Worm (Caenorhabditis elegans) whole organism, early embryonic: ENCODE measurements around the gene pacs-1.

Source experiments
- B0310.2 ChIP-seq: sonication (generic microtip); optimal IDR thresholded peaks from 2 replicates; lab custom pipeline; 2016; ENCODE audit warnings: mild to moderate bottlenecking, missing genetic modification characterization, missing compliant biosample characterization
- F13C5.2 ChIP-seq: sonication (generic microtip); optimal IDR thresholded peaks from 2 replicates; lab custom pipeline; 2017; ENCODE audit warnings: mild to moderate bottlenecking, missing genetic modification characterization, inconsistent platforms, missing compliant biosample characterization
- aly-1 ChIP-seq: sonication (generic microtip); optimal IDR thresholded peaks from 2 replicates; lab custom pipeline; 2016; ENCODE audit warnings: missing genetic modification characterization, missing compliant biosample characterization
- ama-1 ChIP-seq: fragments of 150-350 bp; optimal IDR thresholded peaks from 2 replicates; lab custom pipeline; 2014
- ceh-13 ChIP-seq: fragments of 200-800 bp; sonication (Bioruptor generic); optimal IDR thresholded peaks from 2 replicates; lab custom pipeline; 2018; ENCODE audit warnings: mild to moderate bottlenecking, missing genetic modification characterization, missing compliant biosample characterization
- ceh-36 ChIP-seq: sonication (generic microtip); optimal IDR thresholded peaks from 2 replicates; lab custom pipeline; 2016; ENCODE audit warnings: missing genetic modification characterization, inconsistent platforms, missing compliant biosample characterization
- ets-7 ChIP-seq: sonication (generic microtip); optimal IDR thresholded peaks from 2 replicates; lab custom pipeline; 2016; ENCODE audit warnings: missing genotype, missing genetic modification characterization, missing compliant biosample characterization
- flt-1 ChIP-seq: fragments of 200-800 bp; sonication (Bioruptor generic); IDR thresholded peaks from 2 replicates; pipeline ENCODE4 v1.3.6; 2022; ENCODE audit warnings: missing genetic modification characterization, missing compliant biosample characterization
- hmbx-1 ChIP-seq: sonication (generic microtip); optimal IDR thresholded peaks from 2 replicates; lab custom pipeline; 2016; ENCODE audit warnings: mild to moderate bottlenecking, missing genetic modification characterization, missing compliant biosample characterization
- hmg-4 ChIP-seq: fragments of 200-800 bp; sonication (Bioruptor generic); optimal IDR thresholded peaks from 2 replicates; lab custom pipeline; 2018; ENCODE audit warnings: mild to moderate bottlenecking, missing genetic modification characterization, missing compliant biosample characterization
- hnd-1 ChIP-seq: sonication (generic microtip); optimal IDR thresholded peaks from 2 replicates; lab custom pipeline; 2016; ENCODE audit warnings: missing genetic modification characterization, missing compliant biosample characterization
- pes-1 ChIP-seq: fragments of 200-800 bp; sonication (Bioruptor generic); IDR thresholded peaks from 2 replicates; pipeline ENCODE4 v1.3.6; 2022; ENCODE audit warnings: missing genetic modification reagents, missing genetic modification characterization, missing compliant biosample characterization
- scrt-1 ChIP-seq: fragments of 200-800 bp; sonication (Bioruptor generic); IDR thresholded peaks from 2 replicates; pipeline ENCODE4 v1.3.6; 2022; ENCODE audit warnings: missing genetic modification characterization, missing compliant biosample characterization
- sea-1 ChIP-seq: fragments of 200-800 bp; sonication (Bioruptor generic); conservative IDR thresholded peaks from 2 replicates; pipeline ENCODE4 v1.3.6; 2022; ENCODE audit warnings: missing genetic modification characterization, missing compliant biosample characterization
- tbx-11 ChIP-seq: fragments of 200-800 bp; sonication (Bioruptor generic); IDR thresholded peaks from 2 replicates; pipeline ENCODE4 v1.3.6; 2022; ENCODE audit warnings: missing genetic modification characterization, missing compliant biosample characterization
- tbx-37 ChIP-seq: fragments of 200-800 bp; sonication (Bioruptor generic); conservative IDR thresholded peaks from 2 replicates; pipeline ENCODE4 v1.3.6; 2022; ENCODE audit warnings: missing genetic modification reagents, missing genetic modification characterization, missing compliant biosample characterization
- tra-4 ChIP-seq: sonication (generic microtip); optimal IDR thresholded peaks from 2 replicates; lab custom pipeline; 2017; ENCODE audit warnings: missing genetic modification characterization, missing compliant biosample characterization

pacs-1 gene

DNA sequence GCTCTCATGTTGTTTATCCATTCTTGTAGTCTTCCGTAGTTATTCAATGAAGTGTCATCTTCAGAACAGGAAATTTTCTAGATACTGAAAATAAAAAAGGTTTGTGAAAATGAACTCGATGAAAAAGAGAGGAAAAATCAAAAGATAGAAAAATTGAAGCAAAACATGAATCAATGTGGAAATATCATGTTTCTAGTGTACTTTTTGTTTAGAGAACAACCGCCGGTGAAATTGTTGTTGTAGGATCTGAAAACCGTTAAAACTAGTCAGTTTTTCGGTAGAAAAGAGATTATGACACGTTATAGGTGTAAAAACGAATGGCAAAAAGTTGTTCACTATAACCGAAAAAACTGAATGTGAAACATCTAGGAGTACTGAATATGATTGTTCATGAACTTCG is at the start of gene pacs-1:
Gene pacs-1 (minus strand): TSS at position 101 of the 400 bp plus-strand sequence.
- TF ChIP-seq hmbx-1: no peak

DNA sequence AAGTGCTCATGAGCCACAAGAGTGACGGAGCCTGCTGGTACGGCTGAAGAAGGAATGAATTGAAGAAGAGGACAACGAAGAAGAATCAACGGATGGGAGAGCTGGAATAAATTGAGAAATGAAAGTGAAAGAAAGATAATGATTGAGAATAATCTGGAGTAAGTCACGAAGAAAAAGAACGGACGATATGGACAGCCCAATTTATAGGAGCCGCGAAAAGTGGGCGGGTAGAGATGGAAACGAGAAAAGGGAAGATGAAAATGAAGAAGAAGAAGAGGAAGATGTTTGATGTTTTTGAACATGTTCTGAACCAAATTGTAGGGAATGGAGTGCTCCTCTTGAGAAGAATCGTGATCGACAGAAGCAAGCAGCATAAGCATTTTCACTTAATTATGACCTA is 49.3 kb upstream of the pacs-1 start, which contains the start of gene slc-17.7:
Gene slc-17.7 (minus strand): TSS at position 101 of the 400 bp plus-strand sequence.
- TF ChIP-seq ceh-13 (GFP tag; lab: Kevin White, UChicago): no peak
- no peak for TF ChIP-seq B0310.2 (tag; lab: Kevin White, UChicago)
- TF ChIP-seq ceh-36 (tag; lab: Kevin White, UChicago): no peak
- no peak for TF ChIP-seq flt-1 (GFP tag; lab: Robert Waterston, UW)
- TF ChIP-seq scrt-1 (GFP tag; lab: Robert Waterston, UW): no peak
- no peak for TF ChIP-seq tbx-11
- no peak for TF ChIP-seq hmbx-1
- TF ChIP-seq tbx-37 (GFP tag; lab: Robert Waterston, UW): no peak
- no peak for TF ChIP-seq F13C5.2 (tag; lab: Kevin White, UChicago)
- no peak for TF ChIP-seq aly-1 (tag; lab: Kevin White, UChicago)

DNA sequence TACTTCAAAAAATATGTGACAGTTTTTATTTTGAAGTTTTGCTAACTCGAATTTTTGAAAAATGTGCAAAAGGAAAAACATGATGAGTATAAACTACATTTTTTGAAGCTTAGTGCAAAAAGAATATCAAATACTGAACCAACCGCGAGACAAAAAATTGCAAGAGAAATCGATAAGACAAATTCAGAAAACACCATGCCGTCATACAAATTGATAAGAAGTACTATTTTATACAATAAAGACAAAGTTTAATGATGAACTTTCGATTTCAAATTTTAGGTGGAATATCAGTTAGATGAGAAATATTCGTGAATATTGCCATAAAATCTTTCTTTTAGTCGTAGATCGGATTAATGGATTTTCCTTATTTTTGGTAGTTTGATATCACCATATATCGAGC is 45.6 kb upstream of the pacs-1 start:
- TF ChIP-seq tra-4 (tag; lab: Kevin White, UChicago) (no peak), pes-1 (GFP tag; lab: Robert Waterston, UW) (no peak), hmbx-1 (no peak), aly-1 (tag; lab: Kevin White, UChicago) (no peak), ama-1 (lab: Kevin White, UChicago) (no peak), tbx-11 (no peak), flt-1 (GFP tag; lab: Robert Waterston, UW) (no peak), F13C5.2 (tag; lab: Kevin White, UChicago) (no peak), B0310.2 (tag; lab: Kevin White, UChicago) (no peak), sea-1 (GFP tag; lab: Robert Waterston, UW) (no peak), hmg-4 (no peak)

DNA sequence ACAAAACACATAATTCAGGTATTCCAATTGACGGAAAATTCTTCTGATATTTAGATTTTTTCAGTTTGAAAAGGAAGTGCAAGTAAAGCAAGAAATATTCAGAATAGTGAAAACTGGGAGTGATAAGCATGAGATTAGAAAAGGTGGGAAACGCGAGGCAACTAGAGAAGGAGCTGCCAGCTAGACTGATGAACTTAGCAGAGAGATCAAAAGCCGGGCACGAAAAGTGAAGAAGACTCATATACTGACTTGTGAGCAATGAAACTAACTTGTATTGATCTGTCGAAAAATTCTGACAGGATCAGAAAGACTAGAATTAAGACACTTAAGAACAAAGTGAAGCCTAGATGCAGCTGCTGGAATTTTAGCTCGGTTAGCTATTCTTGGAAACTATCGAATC is 44.4 kb upstream of the pacs-1 start, which contains the start of gene nhr-36:
Gene nhr-36 (minus strand): TSS at position 101 of the 400 bp plus-strand sequence.
- TF ChIP-seq F13C5.2 (tag; lab: Kevin White, UChicago) (no peak), sea-1 (GFP tag; lab: Robert Waterston, UW) (no peak), ceh-36 (tag; lab: Kevin White, UChicago) (no peak), pes-1 (GFP tag; lab: Robert Waterston, UW) (no peak), tra-4 (tag; lab: Kevin White, UChicago) (no peak), B0310.2 (tag; lab: Kevin White, UChicago) (no peak)

DNA sequence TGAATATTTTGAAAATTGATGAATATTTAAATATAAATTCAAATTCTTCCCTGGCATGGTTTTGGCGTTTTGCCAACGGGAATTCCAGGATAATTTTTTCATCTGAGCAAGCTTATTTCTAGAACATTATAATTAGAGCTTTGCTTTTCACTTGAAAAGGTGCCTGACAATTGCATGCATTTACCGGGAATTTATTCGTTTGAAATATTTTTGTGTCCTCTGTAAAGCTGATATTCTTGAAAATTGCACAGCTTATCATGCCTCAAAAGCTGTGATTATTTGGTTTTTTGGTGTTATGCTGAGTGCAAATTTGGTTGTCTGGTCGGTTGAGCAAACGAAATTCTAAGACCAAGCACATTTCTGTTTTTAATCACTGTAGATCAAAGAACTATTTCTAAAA is 43.4 kb upstream of the pacs-1 start:
- no peak for TF ChIP-seq tra-4 (tag; lab: Kevin White, UChicago)
- no peak for TF ChIP-seq sea-1 (GFP tag; lab: Robert Waterston, UW)
- no peak for TF ChIP-seq pes-1 (GFP tag; lab: Robert Waterston, UW)
- TF ChIP-seq hnd-1: no peak
- TF ChIP-seq ceh-13 (GFP tag; lab: Kevin White, UChicago): no peak
- TF ChIP-seq hmg-4: no peak
- no peak for TF ChIP-seq F13C5.2 (tag; lab: Kevin White, UChicago)
- TF ChIP-seq ets-7 (tag; lab: Kevin White, UChicago): no peak
- no peak for TF ChIP-seq hmbx-1
- TF ChIP-seq B0310.2 (tag; lab: Kevin White, UChicago): no peak
- no peak for TF ChIP-seq tbx-37 (GFP tag; lab: Robert Waterston, UW)
- TF ChIP-seq flt-1 (GFP tag; lab: Robert Waterston, UW): no peak
- no peak for TF ChIP-seq ama-1 (lab: Kevin White, UChicago)
- TF ChIP-seq aly-1 (tag; lab: Kevin White, UChicago): no peak
- TF ChIP-seq tbx-11: no peak
- TF ChIP-seq ceh-36 (tag; lab: Kevin White, UChicago): no peak
- no peak for TF ChIP-seq scrt-1 (GFP tag; lab: Robert Waterston, UW)

DNA sequence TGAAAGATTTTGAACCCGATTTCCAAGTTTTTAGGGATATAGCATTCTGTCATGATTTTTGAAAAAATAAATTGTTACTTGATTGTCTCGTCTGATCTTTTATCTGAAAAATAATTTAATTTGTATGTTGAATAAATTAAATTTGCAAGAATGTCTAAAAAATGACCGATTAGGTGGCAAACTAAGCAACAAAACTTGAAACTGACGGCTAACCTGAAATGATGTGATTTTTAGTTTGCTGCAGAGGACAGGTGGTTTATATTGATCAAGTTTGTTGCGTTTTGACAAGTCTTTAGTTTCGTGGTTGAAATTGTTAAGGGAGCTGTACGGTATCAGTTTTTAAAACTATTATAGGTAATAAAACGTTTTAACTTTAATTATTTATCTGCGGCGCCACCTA is 40.4 kb upstream of the pacs-1 start, which contains the start of gene F07C3.16:
Gene F07C3.16 (minus strand): TSS at position 101 of the 400 bp plus-strand sequence.
- TF ChIP-seq hmbx-1: no peak
- TF ChIP-seq tbx-37 (GFP tag; lab: Robert Waterston, UW): no peak
- TF ChIP-seq aly-1 (tag; lab: Kevin White, UChicago): no peak
- no peak for TF ChIP-seq hnd-1
- no peak for TF ChIP-seq ets-7 (tag; lab: Kevin White, UChicago)
- TF ChIP-seq hmg-4: no peak
- no peak for TF ChIP-seq F13C5.2 (tag; lab: Kevin White, UChicago)
- TF ChIP-seq ceh-13 (GFP tag; lab: Kevin White, UChicago): no peak
- no peak for TF ChIP-seq tbx-11
- TF ChIP-seq flt-1 (GFP tag; lab: Robert Waterston, UW): no peak
- TF ChIP-seq sea-1 (GFP tag; lab: Robert Waterston, UW): no peak
- no peak for TF ChIP-seq ceh-36 (tag; lab: Kevin White, UChicago)
- no peak for TF ChIP-seq pes-1 (GFP tag; lab: Robert Waterston, UW)
- no peak for TF ChIP-seq B0310.2 (tag; lab: Kevin White, UChicago)
- no peak for TF ChIP-seq tra-4 (tag; lab: Kevin White, UChicago)
- no peak for TF ChIP-seq scrt-1 (GFP tag; lab: Robert Waterston, UW)
- no peak for TF ChIP-seq ama-1 (lab: Kevin White, UChicago)

DNA sequence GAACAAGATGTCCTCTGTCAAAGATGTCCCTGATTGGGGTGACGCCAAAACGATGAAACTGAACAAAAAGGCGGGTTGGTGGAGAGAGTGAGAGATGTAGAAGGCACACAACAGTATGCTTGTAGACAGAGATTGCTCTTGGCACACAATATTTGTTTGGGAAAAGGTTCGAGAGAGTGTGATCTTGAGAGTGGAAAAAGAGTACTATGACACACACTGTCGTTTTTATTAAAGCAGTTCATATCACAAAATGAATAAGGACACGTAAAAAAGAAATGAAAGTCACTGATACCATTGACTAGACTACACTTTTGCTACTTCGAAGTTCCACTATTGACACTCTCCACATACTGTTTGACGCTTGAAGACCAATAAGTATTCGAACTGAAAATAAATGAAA is 38.4 kb upstream of the pacs-1 start:
- TF ChIP-seq ceh-13 (GFP tag; lab: Kevin White, UChicago) (no peak), sea-1 (GFP tag; lab: Robert Waterston, UW) (no peak), tra-4 (tag; lab: Kevin White, UChicago) (no peak), tbx-37 (GFP tag; lab: Robert Waterston, UW) (no peak), hmg-4 (no peak), B0310.2 (tag; lab: Kevin White, UChicago) (no peak), pes-1 (GFP tag; lab: Robert Waterston, UW) (no peak), ets-7 (tag; lab: Kevin White, UChicago) (no peak), scrt-1 (GFP tag; lab: Robert Waterston, UW) (no peak), ama-1 (lab: Kevin White, UChicago) (no peak), ceh-36 (tag; lab: Kevin White, UChicago) (no peak), aly-1 (tag; lab: Kevin White, UChicago) (no peak)
